Fruit fly (Drosophila melanogaster): ENCODE results near the gene Arc42.

Gene Arc42

dm6 chr3R:19910302-19911029 is 32.9 kb downstream of the Arc42 start (continued):
- TF ChIP-seq ss (GFP tag; optimal IDR thresholded peaks at IDR 0.05) (no peak), Blimp-1 (GFP tag; optimal IDR thresholded peaks at IDR 0.05) (no peak)

- TF ChIP-seq CG11294 (GFP tag; IDR thresholded peaks at IDR 0.05) = no peak
- TF ChIP-seq CG3032 (tag; optimal IDR thresholded peaks at IDR 0.05) = no peak
- TF ChIP-seq svp (GFP tag) = no peak
- no peak for TF ChIP-seq CG3919 (GFP tag; optimal IDR thresholded peaks at IDR 0.05)
- TF ChIP-seq Sox14 (GFP tag; optimal IDR thresholded peaks at IDR 0.05) = no peak
- no peak for TF ChIP-seq CG16779 (tag; optimal IDR thresholded peaks at IDR 0.05)
- no peak for TF ChIP-seq Blimp-1 (GFP tag; optimal IDR thresholded peaks at IDR 0.05)
- no peak for TF ChIP-seq CG10631 (GFP tag; optimal IDR thresholded peaks at IDR 0.05)
- TF ChIP-seq CG10669 (GFP tag; optimal IDR thresholded peaks at IDR 0.05) = no peak
- TF ChIP-seq CG6854 (GFP tag; optimal IDR thresholded peaks at IDR 0.05) = no peak
Observed at dm6 chr3R:19911030-19911429, 33.5 kb downstream of the Arc42 start.

- TF ChIP-seq Sox102F (GFP tag; optimal IDR thresholded peaks at IDR 0.05) (no peak), CG1621 (tag; optimal IDR thresholded peaks at IDR 0.05) (no peak), CG3919 (GFP tag; optimal IDR thresholded peaks at IDR 0.05) (no peak), vri (GFP tag; optimal IDR thresholded peaks at IDR 0.05) (no peak), Eip93F (GFP tag; optimal IDR thresholded peaks at IDR 0.05) (no peak), Sox14 (GFP tag; optimal IDR thresholded peaks at IDR 0.05) (no peak), cyc (GFP tag; optimal IDR thresholded peaks at IDR 0.05) (no peak), svp (GFP tag) (no peak), Hr4 (GFP tag; optimal IDR thresholded peaks at IDR 0.05) (no peak), dac (GFP tag; optimal IDR thresholded peaks at IDR 0.05) (no peak)
Observed at dm6 chr3R:19915312-19915711, 37.8 kb downstream of the Arc42 start, which contains the start of the genes Xport-A and Xport-B. Gene Xport-A (minus strand): TSS chr3R:19915412. Gene Xport-B (minus strand): TSS chr3R:19915412.

dm6 chr3R:19917739-19918138 is 40.2 kb downstream of the Arc42 start, which contains the start of gene CG4465:
Gene CG4465 (minus strand): TSS chr3R:19917839.
- no peak for TF ChIP-seq topi (GFP tag; optimal IDR thresholded peaks at IDR 0.05)
- TF ChIP-seq CG15336 (GFP tag; IDR thresholded peaks at IDR 0.05) = no peak
- TF ChIP-seq Eip78C (GFP tag) = no peak
- TF ChIP-seq fkh (GFP tag; optimal IDR thresholded peaks at IDR 0.05) = peak; percentile 19

- TF ChIP-seq Hr39 (GFP tag; optimal IDR thresholded peaks at IDR 0.05) (no peak), Met (GFP tag; optimal IDR thresholded peaks at IDR 0.05) (no peak), CG6276 (GFP tag; optimal IDR thresholded peaks at IDR 0.05) (peak; percentile 3), eg (GFP tag; IDR thresholded peaks at IDR 0.05) (0 out of 3 replicates have a peak, but pooled peaks have one; percentile 9), CG16779 (tag; optimal IDR thresholded peaks at IDR 0.05) (no peak), topi (GFP tag; optimal IDR thresholded peaks at IDR 0.05) (no peak), ss (GFP tag; optimal IDR thresholded peaks at IDR 0.05) (no peak), cyc (GFP tag; optimal IDR thresholded peaks at IDR 0.05) (no peak), Sox14 (GFP tag; optimal IDR thresholded peaks at IDR 0.05) (no peak), CG1621 (tag; optimal IDR thresholded peaks at IDR 0.05) (no peak), Eip93F (GFP tag; optimal IDR thresholded peaks at IDR 0.05) (no peak), CG8119 (GFP tag; IDR thresholded peaks at IDR 0.05) (0 out of 3 replicates have a peak, but pooled peaks have one; percentile 25), dsx (GFP tag; optimal IDR thresholded peaks at IDR 0.05; ENCODE audit: poor library complexity, severe bottlenecking) (no peak), OdsH (GFP tag; optimal IDR thresholded peaks at IDR 0.05) (no peak), CG11762 (GFP tag; optimal IDR thresholded peaks at IDR 0.05; ENCODE audit: insufficient read depth) (no peak), CG34406 (GFP tag; optimal IDR thresholded peaks at IDR 0.05) (no peak), CG8319 (GFP tag; optimal IDR thresholded peaks at IDR 0.05) (no peak)
Observed at dm6 chr3R:19918207-19918606, 40.7 kb downstream of the Arc42 start, which contains the start of gene CG4770. Gene CG4770 (plus strand): TSS chr3R:19918507.
